Worm (Caenorhabditis elegans) whole organism, young adult: ENCODE results near the gene F55G11.2.

Experiments
- B0019.2 ChIP-seq: fragments of 200-800 bp; sonication (Bioruptor generic); conservative IDR thresholded peaks from 2 replicates; pipeline ENCODE4 v1.3.6; 2022; ENCODE audit warnings: missing genetic modification reagents, missing genetic modification characterization, missing compliant biosample characterization
- F57A8.1 ChIP-seq: fragments of 200-800 bp; sonication (Bioruptor generic); optimal IDR thresholded peaks from 2 replicates; lab custom pipeline; 2018; ENCODE audit warnings: mild to moderate bottlenecking, missing genetic modification characterization, moderate library complexity, missing compliant biosample characterization
- athp-1 ChIP-seq: sonication (generic microtip); optimal IDR thresholded peaks from 2 replicates; lab custom pipeline; 2017; ENCODE audit warnings: mild to moderate bottlenecking, missing genetic modification characterization, missing compliant biosample characterization
- ccch-3 ChIP-seq: fragments of 200-800 bp; sonication (Bioruptor generic); optimal IDR thresholded peaks from 2 replicates; lab custom pipeline; 2018; ENCODE audit warnings: mild to moderate bottlenecking, missing genetic modification characterization, missing compliant biosample characterization
- ets-4 ChIP-seq: fragments of 200-800 bp; sonication (Bioruptor generic); optimal IDR thresholded peaks from 2 replicates; lab custom pipeline; 2018; ENCODE audit warnings: mild to moderate bottlenecking, missing genetic modification characterization, missing compliant biosample characterization
- madf-10 ChIP-seq: sonication (generic microtip); optimal IDR thresholded peaks from 2 replicates; lab custom pipeline; 2016; ENCODE audit warnings: mild to moderate bottlenecking, missing genetic modification characterization, missing compliant biosample characterization
- nfya-1 ChIP-seq: sonication (generic microtip); optimal IDR thresholded peaks from 2 replicates; lab custom pipeline; 2017; ENCODE audit warnings: antibody characterized with exemption, missing compliant biosample characterization, missing genetic modification characterization, borderline replicate concordance; ENCODE audit not compliant: insufficient read depth
- sptf-2 ChIP-seq: fragments of 200-800 bp; sonication (Bioruptor generic); optimal IDR thresholded peaks from 2 replicates; lab custom pipeline; 2018; ENCODE audit warnings: mild to moderate bottlenecking, missing genetic modification characterization, missing compliant biosample characterization
- zim-3 ChIP-seq: sonication (generic microtip); optimal IDR thresholded peaks from 2 replicates; lab custom pipeline; 2017; ENCODE audit warnings: mild to moderate bottlenecking, missing genetic modification characterization, moderate library complexity, missing compliant biosample characterization
- ztf-18 ChIP-seq: sonication (generic microtip); optimal IDR thresholded peaks from 2 replicates; lab custom pipeline; 2016; ENCODE audit warnings: missing genotype, mild to moderate bottlenecking, missing genetic modification characterization, missing compliant biosample characterization

ce11 chrIV:12994376-12994775, 25.3 kb upstream of the F55G11.2 start, which contains the start of gene K10D11.4:
- TF ChIP-seq sptf-2 (GFP tag; lab: Kevin White, UChicago) (no peak), nfya-1 (tag; lab: Kevin White, UChicago) (no peak), F57A8.1 (GFP tag; lab: Kevin White, UChicago) (no peak), B0019.2 (GFP tag; lab: Robert Waterston, UW) (no peak), zim-3 (tag; lab: Kevin White, UChicago) (no peak), ccch-3 (no peak), ztf-18 (no peak), athp-1 (tag; lab: Kevin White, UChicago) (no peak), madf-10 (tag; lab: Kevin White, UChicago) (no peak), ets-4 (GFP tag; lab: Kevin White, UChicago) (no peak)
